Worm (Caenorhabditis elegans): ENCODE data around the gene ptr-3.

The ptr-3 gene

DNA sequence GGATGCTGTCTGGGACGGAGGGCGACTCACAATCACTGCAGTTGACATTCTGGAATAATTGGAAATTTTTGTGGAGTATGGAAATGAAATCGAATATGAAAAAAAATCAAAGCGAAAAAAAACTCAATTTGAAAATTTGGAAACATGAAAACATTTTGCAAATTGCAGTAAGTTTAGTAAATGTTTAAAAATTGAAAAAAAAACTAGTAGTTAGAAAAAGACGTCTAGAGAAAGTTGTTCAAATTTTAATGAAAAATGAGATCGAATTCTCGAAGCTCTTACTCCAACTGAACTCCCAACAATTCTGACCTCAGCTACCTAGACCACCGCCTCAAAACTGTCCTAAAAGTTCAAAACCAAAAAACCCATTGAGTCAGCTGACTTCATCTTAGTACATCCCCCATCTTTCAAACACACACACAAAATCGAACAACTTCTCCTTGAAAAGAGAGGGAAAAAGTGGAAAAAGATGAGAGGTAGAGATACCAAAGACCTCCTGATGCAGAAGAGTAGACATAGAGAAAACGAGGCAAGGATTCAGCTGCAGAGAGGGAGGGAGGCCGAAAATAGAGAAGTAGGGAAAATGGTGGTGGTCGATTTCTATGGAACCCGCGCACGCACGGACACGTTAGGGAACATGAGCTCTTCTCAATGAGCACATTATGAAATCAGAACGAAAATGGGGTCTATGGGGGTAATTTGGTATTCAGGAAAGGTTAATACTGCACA is 44.1 kb downstream of the ptr-3 start, which contains the start of gene K01A2.10 (continued):
- no peak for TF ChIP-seq nhr-10 (tag; optimal IDR thresholded peaks at IDR 0.05)
- TF ChIP-seq F10B5.3 (tag; optimal IDR thresholded peaks at IDR 0.05), result no peak
- TF ChIP-seq nhr-48 (tag; optimal IDR thresholded peaks at IDR 0.05), result no peak
- TF ChIP-seq attf-4 (tag; optimal IDR thresholded peaks at IDR 0.05), result no peak
- TF ChIP-seq ceh-82 (tag; optimal IDR thresholded peaks at IDR 0.05), result no peak
- TF ChIP-seq lin-39 (tag; optimal IDR thresholded peaks at IDR 0.05), result no peak
- TF ChIP-seq lim-7 (GFP tag; IDR thresholded peaks at IDR 0.05), result no peak
- TF ChIP-seq F49E8.2 (tag; optimal IDR thresholded peaks at IDR 0.05; ENCODE audit: borderline replicate concordance), result no peak
- TF ChIP-seq F44E2.7 (GFP tag; IDR thresholded peaks at IDR 0.05), result no peak
- no peak for TF ChIP-seq aly-2 (tag; optimal IDR thresholded peaks at IDR 0.05)
- no peak for TF ChIP-seq tag-97 (GFP tag; IDR thresholded peaks at IDR 0.05)
- TF ChIP-seq nhr-76 (tag; optimal IDR thresholded peaks at IDR 0.05), result no peak
- no peak for TF ChIP-seq mxl-3 (GFP tag; optimal IDR thresholded peaks at IDR 0.05)
- no peak for TF ChIP-seq madf-9 (GFP tag; conservative IDR thresholded peaks at IDR 0.05)
- TF ChIP-seq spr-3 (GFP tag; optimal IDR thresholded peaks at IDR 0.05), result no peak
- TF ChIP-seq lir-3 (tag; optimal IDR thresholded peaks at IDR 0.05), result no peak
- TF ChIP-seq Y75B8A.6 (GFP tag; IDR thresholded peaks at IDR 0.05), result no peak
- no peak for TF ChIP-seq ceh-62 (tag; optimal IDR thresholded peaks at IDR 0.05)
- TF ChIP-seq egl-27 (tag; optimal IDR thresholded peaks at IDR 0.05), result no peak
- no peak for TF ChIP-seq unc-130 (GFP tag; optimal IDR thresholded peaks at IDR 0.05)
- no peak for TF ChIP-seq T26A8.4 (GFP tag; IDR thresholded peaks at IDR 0.05)
- TF ChIP-seq php-3 (GFP tag; IDR thresholded peaks at IDR 0.05), result no peak
- no peak for TF ChIP-seq madf-5 (GFP tag; IDR thresholded peaks at IDR 0.05)
- no peak for TF ChIP-seq nhr-102 (tag; optimal IDR thresholded peaks at IDR 0.05)
- TF ChIP-seq T20F7.1 (GFP tag; optimal IDR thresholded peaks at IDR 0.05), result no peak
- no peak for TF ChIP-seq ctbp-1 (GFP tag; IDR thresholded peaks at IDR 0.05)
- no peak for TF ChIP-seq ama-1 (optimal IDR thresholded peaks at IDR 0.05)
- no peak for TF ChIP-seq daf-19 (GFP tag; conservative IDR thresholded peaks at IDR 0.05)
- peak in 1 of 2 experiments; percentile 47 for TF ChIP-seq mdl-1 (tag; optimal IDR thresholded peaks at IDR 0.05)
- no peak for TF ChIP-seq skn-1 (tag; optimal IDR thresholded peaks at IDR 0.05)
- TF ChIP-seq ceh-28 (tag; optimal IDR thresholded peaks at IDR 0.05), result peak; percentile 11
- no peak for TF ChIP-seq mes-2 (tag; optimal IDR thresholded peaks at IDR 0.05; ENCODE audit: poor library complexity, severe bottlenecking)
- TF ChIP-seq fkh-10 (GFP tag; optimal IDR thresholded peaks at IDR 0.05), result peak; percentile 2
- TF ChIP-seq ZK546.5 (tag; optimal IDR thresholded peaks at IDR 0.05), result no peak
- TF ChIP-seq zip-11 (GFP tag; IDR thresholded peaks at IDR 0.05), result no peak
- no peak for TF ChIP-seq F37D6.2 (tag; optimal IDR thresholded peaks at IDR 0.05)
- TF ChIP-seq nhr-11 (tag; optimal IDR thresholded peaks at IDR 0.05), result peak; percentile 42
- TF ChIP-seq ceh-20 (GFP tag; IDR thresholded peaks at IDR 0.05), result no peak
- TF ChIP-seq spr-1 (tag; optimal IDR thresholded peaks at IDR 0.05), result no peak
- TF ChIP-seq hlh-30 (tag; optimal IDR thresholded peaks at IDR 0.05; ENCODE audit: insufficient read depth), result peak; percentile 92
- TF ChIP-seq snpc-4 (tag; optimal IDR thresholded peaks at IDR 0.05), result no peak
- no peak for TF ChIP-seq ces-1 (GFP tag; optimal IDR thresholded peaks at IDR 0.05)
- TF ChIP-seq unc-39 (tag; optimal IDR thresholded peaks at IDR 0.05), result no peak
- TF ChIP-seq nhr-41 (GFP tag; IDR thresholded peaks at IDR 0.05), result no peak
- TF ChIP-seq mdt-29 (GFP tag; IDR thresholded peaks at IDR 0.05), result no peak
- no peak for TF ChIP-seq lin-1 (GFP tag; IDR thresholded peaks at IDR 0.05)
- TF ChIP-seq lsy-2 (tag; optimal IDR thresholded peaks at IDR 0.05), result peak; percentile 47 to 64
- no peak for TF ChIP-seq dmd-9 (GFP tag; IDR thresholded peaks at IDR 0.05)
- peak; percentile 94 for TF ChIP-seq aha-1 (tag)
- TF ChIP-seq egl-43 (GFP tag; IDR thresholded peaks at IDR 0.05), result no peak
- no peak for TF ChIP-seq nhr-111 (GFP tag; optimal IDR thresholded peaks at IDR 0.05)
- TF ChIP-seq rbr-2 (tag; optimal IDR thresholded peaks at IDR 0.05), result peak; percentile 33
